Worm (Caenorhabditis elegans) whole organism, young adult: ENCODE measurements around the gene Y43F8B.28.

Experiments
- attf-3 ChIP-seq: fragments of 200-800 bp; sonication (Bioruptor generic); conservative IDR thresholded peaks from 2 replicates; pipeline ENCODE4 v1.3.6; 2022; ENCODE audit warnings: missing genetic modification reagents, missing genetic modification characterization, missing compliant biosample characterization
- efl-1 ChIP-seq: fragments of 150-350 bp; optimal IDR thresholded peaks from 2 replicates; lab custom pipeline; 2014; ENCODE audit warnings: missing biosample characterization, missing genetic modification reagents, missing genetic modification characterization
- pha-4 ChIP-seq: fragments of 150-350 bp; sonication (generic microtip); optimal IDR thresholded peaks from 2 replicates; lab custom pipeline; 2014; ENCODE audit warnings: missing biosample characterization, missing genetic modification reagents, missing genetic modification characterization
- snpc-4 ChIP-seq, 5 experiments: fragments of 150-350 bp in 1 of 5; sonication (generic microtip) in 4 of 5; optimal IDR thresholded peaks; 2 replicates each; lab custom pipeline; 2014 to 2018; ENCODE audit warnings: missing genetic modification characterization in 5 of 5, missing biosample characterization in 3 of 5, antibody characterized with exemption in 2 of 5, mild to moderate bottlenecking in 2 of 5, missing compliant biosample characterization in 2 of 5, missing genotype in 2 of 5, moderate library complexity in 2 of 5, missing genetic modification reagents in 1 of 5
- unc-130 ChIP-seq: sonication (generic microtip); optimal IDR thresholded peaks from 2 replicates; lab custom pipeline; 2016; ENCODE audit warnings: missing genetic modification reagents, missing genetic modification characterization, missing compliant biosample characterization

- no peak for TF ChIP-seq snpc-4 (GFP tag; optimal IDR thresholded peaks at IDR 0.05; lab: Kevin White, UChicago)
- no peak for TF ChIP-seq snpc-4 (tag; optimal IDR thresholded peaks at IDR 0.05; lab: Kevin White, UChicago)
- no peak for TF ChIP-seq pha-4 (tag; lab: Kevin White, UChicago)
- no peak for TF ChIP-seq unc-130 (GFP tag; lab: Kevin White, UChicago)
- no peak for TF ChIP-seq efl-1 (GFP tag; lab: Kevin White, UChicago)
- no peak for TF ChIP-seq attf-3 (GFP tag; lab: Robert Waterston, UW)
These were observed 23.9 kb downstream of the Y43F8B.28 start for ce11 chrV:19509061-19509460.
